Worm (Caenorhabditis elegans) whole organism, L2 larva: Measurements from ENCODE around the gene poml-1.

ENCODE experiments used
- F13H6.1 ChIP-seq: sonication (generic microtip); optimal IDR thresholded peaks from 2 replicates; lab custom pipeline; 2016; ENCODE audit warnings: missing genetic modification characterization, missing compliant biosample characterization
- R02D3.7 ChIP-seq: fragments of 150-350 bp; optimal IDR thresholded peaks from 2 replicates; lab custom pipeline; 2014; ENCODE audit warnings: missing biosample characterization, missing genetic modification characterization
- ZK546.5 ChIP-seq: sonication (generic microtip); optimal IDR thresholded peaks from 2 replicates; lab custom pipeline; 2017; ENCODE audit warnings: missing biosample characterization, missing genetic modification characterization
- alr-1 ChIP-seq: fragments of 150-350 bp; optimal IDR thresholded peaks from 2 replicates; lab custom pipeline; 2014; ENCODE audit warnings: missing biosample characterization, missing genetic modification characterization
- aly-2 ChIP-seq: fragments of 150-350 bp; optimal IDR thresholded peaks from 2 replicates; lab custom pipeline; 2014; ENCODE audit warnings: missing biosample characterization, missing genetic modification characterization
- blmp-1 ChIP-seq: sonication (generic microtip); optimal IDR thresholded peaks from 2 replicates; lab custom pipeline; 2017; ENCODE audit warnings: missing genetic modification characterization, mild to moderate bottlenecking, missing compliant biosample characterization, antibody characterized with exemption, moderate library complexity; ENCODE audit not compliant: insufficient read depth
- ceh-82 ChIP-seq: fragments of 150-350 bp; optimal IDR thresholded peaks from 2 replicates; lab custom pipeline; 2014; ENCODE audit warnings: missing biosample characterization, missing genetic modification characterization
- crh-2 ChIP-seq: sonication (generic microtip); optimal IDR thresholded peaks from 2 replicates; lab custom pipeline; 2017; ENCODE audit warnings: missing biosample characterization, missing genetic modification characterization
- elt-3 ChIP-seq: sonication (generic microtip); optimal IDR thresholded peaks from 2 replicates; lab custom pipeline; 2017; ENCODE audit warnings: missing biosample characterization, missing genetic modification characterization
- fos-1 ChIP-seq: fragments of 150-350 bp; optimal IDR thresholded peaks from 2 replicates; lab custom pipeline; 2014; ENCODE audit warnings: missing biosample characterization, missing genetic modification characterization
- gmeb-1 ChIP-seq: fragments of 150-350 bp; optimal IDR thresholded peaks from 2 replicates; lab custom pipeline; 2014; ENCODE audit warnings: missing biosample characterization, missing genetic modification characterization
- lin-11 ChIP-seq: fragments of 150-350 bp; sonication (generic microtip); optimal IDR thresholded peaks from 2 replicates; lab custom pipeline; 2014; ENCODE audit warnings: missing biosample characterization, missing genetic modification characterization, inconsistent platforms, mixed read lengths
- lin-13 ChIP-seq: fragments of 150-350 bp; optimal IDR thresholded peaks from 2 replicates; lab custom pipeline; 2014; ENCODE audit warnings: missing biosample characterization, missing genetic modification reagents, missing genetic modification characterization
- mab-5 ChIP-seq: fragments of 150-350 bp; optimal IDR thresholded peaks from 2 replicates; lab custom pipeline; 2014; ENCODE audit warnings: missing biosample characterization, missing genetic modification characterization
- mbf-1 ChIP-seq: sonication (generic microtip); optimal IDR thresholded peaks from 2 replicates; lab custom pipeline; 2017; ENCODE audit warnings: missing biosample characterization, missing genetic modification characterization
- mdl-1 ChIP-seq, 2 experiments: fragments of 150-350 bp in 1 of 2; sonication (generic microtip) in 1 of 2; optimal IDR thresholded peaks; 2 replicates each; lab custom pipeline; 2017; ENCODE audit warnings: missing biosample characterization in 2 of 2, missing genetic modification characterization in 2 of 2
- nhr-12 ChIP-seq: fragments of 150-350 bp; optimal IDR thresholded peaks from 2 replicates; lab custom pipeline; 2014; ENCODE audit warnings: missing biosample characterization, missing genetic modification characterization
- nhr-129 ChIP-seq: fragments of 150-350 bp; optimal IDR thresholded peaks from 2 replicates; lab custom pipeline; 2014; ENCODE audit warnings: missing biosample characterization, missing genetic modification characterization
- nhr-21 ChIP-seq: fragments of 150-350 bp; optimal IDR thresholded peaks from 2 replicates; lab custom pipeline; 2014; ENCODE audit warnings: missing biosample characterization, missing genetic modification characterization
- nhr-23 ChIP-seq: fragments of 150-350 bp; optimal IDR thresholded peaks from 2 replicates; lab custom pipeline; 2014; ENCODE audit warnings: missing biosample characterization, missing genetic modification reagents, missing genetic modification characterization
- nhr-237 ChIP-seq: fragments of 150-350 bp; optimal IDR thresholded peaks from 2 replicates; lab custom pipeline; 2014; ENCODE audit warnings: missing biosample characterization, missing genetic modification characterization
- nhr-25 ChIP-seq: fragments of 150-350 bp; sonication (generic microtip); optimal IDR thresholded peaks from 3 replicates; lab custom pipeline; 2014; ENCODE audit warnings: missing biosample characterization, missing genetic modification characterization
- nhr-6 ChIP-seq: fragments of 150-350 bp; optimal IDR thresholded peaks from 2 replicates; lab custom pipeline; 2014; ENCODE audit warnings: missing biosample characterization, missing genetic modification characterization
- skn-1 ChIP-seq: sonication (generic microtip); optimal IDR thresholded peaks from 2 replicates; lab custom pipeline; 2017; ENCODE audit warnings: missing biosample characterization, missing genetic modification characterization
- sma-3 ChIP-seq: sonication (generic microtip); optimal IDR thresholded peaks from 2 replicates; lab custom pipeline; 2016; ENCODE audit warnings: missing genetic modification reagents, missing genetic modification characterization, missing compliant biosample characterization
- sma-9 ChIP-seq, 2 experiments: fragments of 150-350 bp in 1 of 2; sonication (generic microtip) in 1 of 2; optimal IDR thresholded peaks; 2 replicates each; lab custom pipeline; 2014 to 2016; ENCODE audit warnings: missing genetic modification characterization in 2 of 2, mild to moderate bottlenecking in 1 of 2, missing biosample characterization in 1 of 2, missing compliant biosample characterization in 1 of 2, missing genetic modification reagents in 1 of 2, moderate library complexity in 1 of 2
- unc-39 ChIP-seq: fragments of 150-350 bp; optimal IDR thresholded peaks from 2 replicates; lab custom pipeline; 2014; ENCODE audit warnings: missing biosample characterization, missing genetic modification characterization
- unc-55 ChIP-seq: fragments of 150-350 bp; sonication (generic microtip); optimal IDR thresholded peaks from 3 replicates; lab custom pipeline; 2014; ENCODE audit warnings: missing biosample characterization, missing genetic modification reagents, missing genetic modification characterization
- ztf-1 ChIP-seq: fragments of 200-800 bp; sonication (Bioruptor generic); conservative IDR thresholded peaks from 2 replicates; pipeline ENCODE4 v1.3.6; 2022; ENCODE audit warnings: missing genetic modification characterization, missing compliant biosample characterization
- ztf-4 ChIP-seq: fragments of 150-350 bp; optimal IDR thresholded peaks from 2 replicates; lab custom pipeline; 2014; ENCODE audit warnings: missing biosample characterization, missing genetic modification characterization

poml-1 gene

DNA sequence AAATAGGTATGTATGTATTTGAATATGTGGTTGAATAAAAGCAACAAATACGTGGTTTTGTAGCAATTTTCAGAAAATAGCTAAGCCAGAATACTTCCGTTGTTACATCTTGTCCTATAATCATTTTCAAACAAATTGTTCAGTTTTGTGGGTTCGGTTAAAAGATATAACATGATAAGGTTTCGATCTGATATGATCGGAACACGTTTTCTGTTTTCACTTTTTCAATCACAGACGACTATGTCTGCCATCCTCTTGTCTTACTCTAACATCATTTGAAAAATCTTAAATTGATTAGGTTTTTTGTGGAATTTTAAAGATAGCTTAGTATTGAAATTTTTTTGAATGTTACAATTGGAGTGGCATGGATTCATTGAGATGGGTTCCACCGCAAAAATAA is 3.6 kb upstream of the poml-1 start:
- TF ChIP-seq gmeb-1 (tag; lab: Kevin White, UChicago) (no peak), blmp-1 (peak; percentile 80)

DNA sequence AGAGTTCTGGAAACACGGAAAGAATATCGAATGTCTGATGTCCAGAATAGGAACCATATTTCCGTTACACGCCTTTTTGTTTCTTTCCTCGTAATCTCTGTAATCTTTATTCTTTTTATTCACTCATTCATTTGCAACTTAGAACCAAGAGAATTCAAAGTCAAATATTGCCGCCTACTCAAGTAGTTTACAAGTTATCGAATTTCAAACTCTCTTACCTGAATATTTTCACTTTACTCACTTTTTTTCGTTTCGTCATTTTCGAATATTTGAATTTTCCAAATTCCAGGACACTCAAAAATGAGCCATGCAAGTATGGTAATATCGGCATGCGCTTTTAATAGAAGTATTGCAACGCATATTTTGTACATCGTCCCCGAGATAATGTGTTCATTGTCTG is 1.6 kb upstream of the poml-1 start, which contains the start of gene K11E4.6:
Gene K11E4.6 (plus strand): TSS at position 301 of the 400 bp plus-strand sequence.
- TF ChIP-seq nhr-23 (no peak), aly-2 (tag; lab: Kevin White, UChicago) (no peak), nhr-12 (tag; lab: Kevin White, UChicago) (no peak), nhr-25 (tag; lab: Kevin White, UChicago) (no peak), elt-3 (no peak), mbf-1 (no peak), mdl-1 (tag; optimal IDR thresholded peaks at IDR 0.05; lab: Kevin White, UChicago) (no peak), F13H6.1 (tag; lab: Kevin White, UChicago) (no peak), fos-1 (tag; lab: Kevin White, UChicago) (no peak), alr-1 (tag; lab: Kevin White, UChicago) (no peak), lin-13 (GFP tag; lab: Kevin White, UChicago) (no peak), sma-3 (GFP tag; lab: Kevin White, UChicago) (no peak), blmp-1 (no peak), unc-55 (GFP tag; lab: Kevin White, UChicago) (no peak)

DNA sequence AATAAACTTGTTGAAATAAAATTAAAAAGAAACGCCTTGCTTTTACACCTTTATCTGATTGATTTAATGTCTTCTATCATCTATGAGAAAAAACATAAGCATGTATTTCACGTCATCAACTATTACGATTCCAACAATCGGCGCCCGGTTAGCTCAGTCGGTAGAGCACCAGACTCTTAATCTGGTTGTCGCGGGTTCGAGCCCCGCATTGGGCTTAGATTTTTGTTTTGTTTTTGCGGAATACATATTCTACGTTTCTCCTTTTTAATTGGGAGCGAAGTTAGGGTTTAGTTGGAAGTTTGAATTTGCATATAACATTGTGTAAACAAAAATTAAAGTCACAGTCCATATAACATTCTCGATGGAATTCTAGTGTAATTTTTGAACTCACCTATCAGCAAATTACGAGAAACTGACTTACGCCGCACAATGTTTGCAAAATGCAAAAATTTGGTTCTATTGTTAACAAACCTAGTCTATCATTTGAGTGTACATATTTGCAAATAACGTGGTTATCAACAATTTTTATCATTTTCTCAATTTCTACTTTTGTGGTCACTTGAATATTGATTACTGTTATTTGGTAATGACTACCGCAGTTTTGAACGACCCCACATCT is 5.6 kb downstream of the poml-1 start, which contains the start of gene shc-3:
Gene shc-3 (plus strand): TSS at position 484 of the 619 bp plus-strand sequence.
- peak; percentile 20 for TF ChIP-seq fos-1 (tag; lab: Kevin White, UChicago)
- no peak for TF ChIP-seq lin-11 (tag; lab: Kevin White, UChicago)
- TF ChIP-seq, all 48 proteins: peak for 1

DNA sequence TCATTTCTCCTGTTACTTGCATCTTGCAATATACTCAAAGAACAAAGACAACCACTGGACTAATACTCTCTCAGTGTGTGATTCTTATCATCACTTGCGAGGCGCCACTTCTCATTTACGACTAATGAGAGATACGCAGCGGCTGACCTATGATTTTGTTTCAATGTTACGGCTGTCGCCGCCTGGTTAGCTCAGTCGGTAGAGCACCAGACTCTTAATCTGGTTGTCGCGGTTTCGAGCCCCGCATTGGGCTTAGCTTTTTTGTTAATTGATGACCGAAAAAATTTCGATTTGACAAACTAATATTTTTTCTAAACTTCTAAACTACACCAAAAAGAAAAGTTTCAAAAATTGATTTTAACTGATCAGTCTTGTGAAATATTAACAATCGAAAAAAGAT is 6.4 kb downstream of the poml-1 start:
- no peak for TF ChIP-seq nhr-23
- peak; percentile 64 for TF ChIP-seq sma-3 (GFP tag; lab: Kevin White, UChicago)
- no peak for TF ChIP-seq nhr-25 (tag; lab: Kevin White, UChicago)
- TF ChIP-seq unc-39, result no peak
- TF ChIP-seq lin-13 (GFP tag; lab: Kevin White, UChicago), result peak; percentile 3
- no peak for TF ChIP-seq ZK546.5 (tag; lab: Kevin White, UChicago)
- no peak for TF ChIP-seq nhr-237 (tag; lab: Kevin White, UChicago)
- peak; percentile 66 for TF ChIP-seq sma-9 (GFP tag; optimal IDR thresholded peaks at IDR 0.05; lab: Kevin White, UChicago)
- no peak for TF ChIP-seq sma-9 (tag; optimal IDR thresholded peaks at IDR 0.05; lab: Kevin White, UChicago)
- TF ChIP-seq R02D3.7, result no peak
- TF ChIP-seq ztf-1, result no peak
- peak; percentile 33 for TF ChIP-seq nhr-129 (tag; lab: Kevin White, UChicago)
- peak; percentile 43 for TF ChIP-seq gmeb-1 (tag; lab: Kevin White, UChicago)
- no peak for TF ChIP-seq nhr-6 (tag; lab: Kevin White, UChicago)
- TF ChIP-seq nhr-21 (tag; lab: Kevin White, UChicago), result peak; percentile 3
- peak; percentile 38 for TF ChIP-seq crh-2 (tag; lab: Kevin White, UChicago)
- TF ChIP-seq fos-1 (tag; lab: Kevin White, UChicago), result peak; percentile 23
- no peak for TF ChIP-seq ztf-4 (tag; lab: Kevin White, UChicago)

DNA sequence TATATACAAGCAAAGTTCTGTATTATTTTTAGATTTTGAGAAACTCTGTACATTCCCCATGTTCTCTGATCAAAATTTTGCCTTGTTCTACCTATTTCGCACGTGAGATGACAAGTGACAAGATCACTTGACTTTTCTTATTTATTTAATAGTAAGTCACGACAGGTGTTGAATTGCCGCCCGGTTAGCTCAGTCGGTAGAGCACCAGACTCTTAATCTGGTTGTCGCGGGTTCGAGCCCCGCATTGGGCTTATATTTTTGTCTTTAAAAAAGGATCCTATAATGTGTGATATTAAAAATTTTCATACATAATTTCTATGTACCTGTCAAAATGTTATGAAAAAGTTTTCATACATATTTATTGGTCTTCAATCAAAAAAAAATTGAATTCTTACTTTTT is 8.0 kb downstream of the poml-1 start:
- peak; percentile 4 for TF ChIP-seq sma-3 (GFP tag; lab: Kevin White, UChicago)
- TF ChIP-seq fos-1 (tag; lab: Kevin White, UChicago), result peak; percentile 2
- TF ChIP-seq sma-9 (GFP tag; optimal IDR thresholded peaks at IDR 0.05; lab: Kevin White, UChicago), result peak; percentile 17
- no peak for TF ChIP-seq sma-9 (tag; optimal IDR thresholded peaks at IDR 0.05; lab: Kevin White, UChicago)
- no peak for TF ChIP-seq mab-5 (tag; lab: Kevin White, UChicago)
- TF ChIP-seq gmeb-1 (tag; lab: Kevin White, UChicago), result peak; percentile 12

DNA sequence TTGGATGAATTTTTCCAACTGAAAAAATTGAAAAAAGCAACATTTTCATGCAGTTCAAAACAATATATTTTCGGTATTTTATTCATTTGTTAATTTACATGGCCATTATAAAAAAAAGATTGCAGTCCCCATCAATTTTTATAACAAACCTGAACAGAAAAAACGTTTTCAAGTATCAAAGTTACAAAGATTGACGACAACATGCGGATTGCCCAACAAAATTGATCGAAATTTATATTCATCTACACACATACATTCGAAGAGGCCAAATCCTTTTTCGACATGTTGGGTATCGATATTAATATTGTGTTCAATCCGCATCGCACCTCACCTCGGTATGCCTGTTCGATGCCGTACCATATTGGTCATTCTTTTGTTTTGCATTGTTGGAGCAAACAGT is 8.9 kb downstream of the poml-1 start, which contains the start of gene K11E4.1:
Gene K11E4.1 (plus strand): TSS at position 301 of the 400 bp plus-strand sequence.
- TF ChIP-seq ceh-82 (tag; lab: Kevin White, UChicago), result no peak
- TF ChIP-seq fos-1 (tag; lab: Kevin White, UChicago), result no peak
- TF ChIP-seq sma-3 (GFP tag; lab: Kevin White, UChicago), result no peak
- no peak for TF ChIP-seq elt-3
- no peak for TF ChIP-seq mab-5 (tag; lab: Kevin White, UChicago)
- no peak for TF ChIP-seq skn-1 (tag; lab: Kevin White, UChicago)
- no peak for TF ChIP-seq crh-2 (tag; lab: Kevin White, UChicago)
